Worm (Caenorhabditis elegans): Measurements from ENCODE around the gene efr-3.

DNA sequence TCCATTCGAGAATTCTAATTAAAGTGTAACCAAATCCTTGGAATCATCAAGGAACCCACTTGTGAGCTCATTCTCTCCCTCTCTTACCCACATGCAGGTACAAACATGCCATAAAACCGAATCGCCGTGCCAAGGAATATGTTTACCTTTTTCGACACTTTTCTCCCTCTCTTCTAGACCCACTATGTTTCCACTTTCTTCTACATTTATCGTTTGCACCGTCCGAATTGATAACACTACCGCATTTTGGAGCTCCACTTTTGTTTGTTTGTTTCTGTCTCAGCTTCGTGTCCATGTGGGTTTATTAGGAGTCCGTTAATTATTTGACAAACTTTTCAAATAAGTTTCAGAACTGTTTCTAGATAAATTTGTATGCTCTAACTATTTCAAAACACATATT, 39.1 kb downstream of the efr-3 start:
- no peak for TF ChIP-seq grh-1 (GFP tag; IDR thresholded peaks at IDR 0.05)
- TF ChIP-seq nhr-47 (tag; optimal IDR thresholded peaks at IDR 0.05) = no peak
- no peak for TF ChIP-seq nhr-76 (tag; optimal IDR thresholded peaks at IDR 0.05)
- TF ChIP-seq unc-62 (GFP tag; optimal IDR thresholded peaks at IDR 0.05) = no peak
- no peak for TF ChIP-seq nhr-28 (tag; optimal IDR thresholded peaks at IDR 0.05)
- TF ChIP-seq sox-4 (tag; optimal IDR thresholded peaks at IDR 0.05) = no peak
- no peak for TF ChIP-seq ces-1 (GFP tag; optimal IDR thresholded peaks at IDR 0.05)
- TF ChIP-seq lir-3 (tag; optimal IDR thresholded peaks at IDR 0.05; ENCODE audit: poor library complexity) = no peak
- TF ChIP-seq efl-3 (GFP tag; optimal IDR thresholded peaks at IDR 0.05) = no peak
- no peak for TF ChIP-seq mdl-1 (tag; optimal IDR thresholded peaks at IDR 0.05)
- no peak for TF ChIP-seq lsy-2 (tag; optimal IDR thresholded peaks at IDR 0.05)
- TF ChIP-seq ceh-82 (tag; optimal IDR thresholded peaks at IDR 0.05) = no peak

Measured in whole organism, L1 larva.